Fruit fly (Drosophila melanogaster): ENCODE results near the gene CG6865.

Gene CG6865

dm6 chr3L:18896297-18896863 lies 32.9 kb downstream of the CG6865 start:
- TF ChIP-seq CG17801 (GFP tag; optimal IDR thresholded peaks at IDR 0.05; ENCODE audit: partially characterized antibody) = no peak

- peak; percentile 3 for TF ChIP-seq CG17801 (GFP tag; optimal IDR thresholded peaks at IDR 0.05; ENCODE audit: partially characterized antibody)
Measured at dm6 chr3L:18897459-18898085, 34.1 kb downstream of the CG6865 start.

dm6 chr3L:18898086-18898470 lies 34.6 kb downstream of the CG6865 start, which contains the start of gene CG3902:
Gene CG3902, minus strand, starts transcription at chr3L:18898293.
- peak; percentile 51 for TF ChIP-seq CG17801 (GFP tag; optimal IDR thresholded peaks at IDR 0.05; ENCODE audit: partially characterized antibody)

dm6 chr3L:18898770-18899278 lies 35.4 kb downstream of the CG6865 start, which contains the start of gene RpL26:
Gene RpL26, plus strand, starts transcription at chr3L:18898875.
- TF ChIP-seq CG17801 (GFP tag; optimal IDR thresholded peaks at IDR 0.05; ENCODE audit: partially characterized antibody) = peak; percentile 78

- no peak for TF ChIP-seq CG17801 (GFP tag; optimal IDR thresholded peaks at IDR 0.05; ENCODE audit: partially characterized antibody)
Measured at dm6 chr3L:18901411-18901810, 38.0 kb downstream of the CG6865 start, which contains the start of the genes arx and CG6843. Gene arx, minus strand, starts transcription at chr3L:18901554. Gene CG6843, plus strand, starts transcription at chr3L:18901594.

dm6 chr3L:18904772-18905601 lies 41.5 kb downstream of the CG6865 start, which contains the start of the genes CSN1b and Prp6:
Gene CSN1b, minus strand, starts transcription at chr3L:18904930.
Gene Prp6, plus strand, starts transcription at chr3L:18905372.
- no peak for TF ChIP-seq CG17801 (GFP tag; optimal IDR thresholded peaks at IDR 0.05; ENCODE audit: partially characterized antibody)

dm6 chr3L:18911082-18911481 lies 47.6 kb downstream of the CG6865 start, which contains the start of gene Ir75d:
Gene Ir75d, minus strand, starts transcription at chr3L:18911182.
- TF ChIP-seq CG17801 (GFP tag; optimal IDR thresholded peaks at IDR 0.05; ENCODE audit: partially characterized antibody) = no peak

dm6 chr3L:18914100-18914683 lies 50.7 kb downstream of the CG6865 start, which contains the start of gene COX6AL2:
Gene COX6AL2, minus strand, starts transcription at chr3L:18914150.
- no peak for TF ChIP-seq CG17801 (GFP tag; optimal IDR thresholded peaks at IDR 0.05; ENCODE audit: partially characterized antibody)

Measured in ovary, adult (tissue).